Fruit fly (Drosophila melanogaster): ENCODE data around the gene CG46448.

CG46448 gene

DNA sequence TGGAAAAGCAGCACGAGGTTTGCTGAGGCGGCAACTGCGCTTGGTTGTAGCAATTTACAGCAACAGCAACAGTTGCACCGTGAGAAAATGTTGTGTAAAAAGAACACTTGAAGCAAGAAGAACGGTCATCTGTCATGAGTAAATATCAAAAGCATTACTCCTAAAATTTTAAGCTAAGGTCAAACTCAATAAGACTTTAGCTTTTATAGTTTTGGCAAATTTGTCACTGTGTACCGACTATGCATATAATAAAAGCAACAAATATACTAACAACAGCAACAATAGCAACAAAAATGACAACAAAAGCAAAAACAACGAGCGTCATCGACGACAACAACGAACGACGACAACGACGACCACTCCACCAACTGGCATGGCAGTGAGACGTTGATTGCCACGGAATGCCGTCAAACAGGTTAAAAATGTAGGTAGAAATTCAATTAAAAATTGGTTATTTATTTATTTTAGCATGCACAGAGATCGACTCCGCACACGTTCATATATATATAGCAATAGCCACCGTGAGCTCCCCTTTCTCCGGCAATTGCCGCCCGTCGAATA lies 42.1 kb downstream of the CG46448 start (continued):
- peak; percentile 76 for TF ChIP-seq her (GFP tag; optimal IDR thresholded peaks at IDR 0.05)
- TF ChIP-seq CG3838 (GFP tag; optimal IDR thresholded peaks at IDR 0.05), result no peak
- peak; percentile 92 for TF ChIP-seq CG13424 (tag; optimal IDR thresholded peaks at IDR 0.05)
- TF ChIP-seq gt (GFP tag; IDR thresholded peaks at IDR 0.05), result peak; percentile 60
- TF ChIP-seq CHES-1-like (GFP tag; optimal IDR thresholded peaks at IDR 0.05), result peak; percentile 70
- peak; percentile 82 for TF ChIP-seq stc (GFP tag; IDR thresholded peaks at IDR 0.05)
- TF ChIP-seq corto (GFP tag; optimal IDR thresholded peaks at IDR 0.05), result no peak
- TF ChIP-seq ftz-f1 (GFP tag; optimal IDR thresholded peaks at IDR 0.05), result no peak
- TF ChIP-seq CG8765 (GFP tag; IDR thresholded peaks at IDR 0.05), result no peak
- peak; percentile 87 for TF ChIP-seq sens-2 (GFP tag; IDR thresholded peaks at IDR 0.05)
- peak; percentile 52; the same call in 1 of the 3 replicates for TF ChIP-seq Dbx (GFP tag; IDR thresholded peaks at IDR 0.05)
- TF ChIP-seq CG12942 (GFP tag; optimal IDR thresholded peaks at IDR 0.05), result peak; percentile 80
- 0 out of 3 replicates have a peak, but pooled peaks have one; percentile 15 for TF ChIP-seq CG11560 (tag; IDR thresholded peaks at IDR 0.05)
- peak; percentile 72 for TF ChIP-seq CG12236 (GFP tag; optimal IDR thresholded peaks at IDR 0.05)
- no peak for TF ChIP-seq CG9797 (GFP tag; optimal IDR thresholded peaks at IDR 0.05)
- no peak for TF ChIP-seq CG34376 (GFP tag; optimal IDR thresholded peaks at IDR 0.05)
- TF ChIP-seq Meics (GFP tag; optimal IDR thresholded peaks at IDR 0.05), result peak; percentile 44
- TF ChIP-seq CG4282 (GFP tag; optimal IDR thresholded peaks at IDR 0.05), result peak; percentile 22
- peak; percentile 84 for TF ChIP-seq H15 (GFP tag; IDR thresholded peaks at IDR 0.05)
- TF ChIP-seq Trl (optimal IDR thresholded peaks at IDR 0.05), result no peak
- TF ChIP-seq Trl (GFP tag; optimal IDR thresholded peaks at IDR 0.05), result peak; percentile 87
- TF ChIP-seq abd-A (tag; optimal IDR thresholded peaks at IDR 0.05), result no peak
- no peak for TF ChIP-seq Usf (GFP tag; optimal IDR thresholded peaks at IDR 0.05)
- TF ChIP-seq Fer2 (tag; optimal IDR thresholded peaks at IDR 0.05), result peak; percentile 24
- TF ChIP-seq CG12391 (tag; optimal IDR thresholded peaks at IDR 0.05), result peak; percentile 80
- TF ChIP-seq CG10654 (GFP tag; optimal IDR thresholded peaks at IDR 0.05), result peak; percentile 77
- peak; percentile 98 for TF ChIP-seq nom (GFP tag; optimal IDR thresholded peaks at IDR 0.05)
- TF ChIP-seq Rfx (GFP tag; IDR thresholded peaks at IDR 0.05), result peak; percentile 83
- peak; percentile 73 for TF ChIP-seq CG3847 (GFP tag; IDR thresholded peaks at IDR 0.05)
- TF ChIP-seq CG3065 (GFP tag; optimal IDR thresholded peaks at IDR 0.05), result peak; percentile 23
- peak; percentile 64 for TF ChIP-seq Fer1 (GFP tag; optimal IDR thresholded peaks at IDR 0.05)
- TF ChIP-seq HmgD (GFP tag; optimal IDR thresholded peaks at IDR 0.05), result peak; percentile 24
- no peak for TF ChIP-seq GATAe (GFP tag; conservative IDR thresholded peaks at IDR 0.05)
- peak; percentile 76 for TF ChIP-seq maf-S (GFP tag; optimal IDR thresholded peaks at IDR 0.05)
- TF ChIP-seq dati (GFP tag; IDR thresholded peaks at IDR 0.05), result peak; percentile 75
- TF ChIP-seq MTF-1 (GFP tag; optimal IDR thresholded peaks at IDR 0.05; ENCODE audit: borderline replicate concordance), result peak; percentile 51
- TF ChIP-seq B-H2 (GFP tag; optimal IDR thresholded peaks at IDR 0.05), result no peak
- peak; percentile 80 for TF ChIP-seq CG10209 (GFP tag; optimal IDR thresholded peaks at IDR 0.05)
- TF ChIP-seq CG2889 (GFP tag; IDR thresholded peaks at IDR 0.05), result peak; percentile 54; the same call in 1 of the 3 replicates
- peak; percentile 81 for TF ChIP-seq ssp (GFP tag; IDR thresholded peaks at IDR 0.05)
- peak; percentile 89 for TF ChIP-seq ttk (GFP tag; IDR thresholded peaks at IDR 0.05)
- TF ChIP-seq CG4404 (GFP tag; IDR thresholded peaks at IDR 0.05), result peak; percentile 12; the same call in 1 of the 2 replicates
- peak; percentile 89 for TF ChIP-seq tgo (GFP tag; IDR thresholded peaks at IDR 0.05)
- TF ChIP-seq HLHmδ (GFP tag; optimal IDR thresholded peaks at IDR 0.05), result no peak
- peak; percentile 89 for TF ChIP-seq CG10366 (GFP tag; IDR thresholded peaks at IDR 0.05)
- TF ChIP-seq E2f2 (GFP tag; IDR thresholded peaks at IDR 0.05), result peak; percentile 61
- no peak for TF ChIP-seq CG1832 (GFP tag; optimal IDR thresholded peaks at IDR 0.05)
- peak; percentile 89 for TF ChIP-seq CoRest (tag; optimal IDR thresholded peaks at IDR 0.05)
- TF ChIP-seq Hr3 (GFP tag; optimal IDR thresholded peaks at IDR 0.05), result peak; percentile 73
- TF ChIP-seq Vsx1 (GFP tag; optimal IDR thresholded peaks at IDR 0.05), result peak; percentile 41
- no peak for TF ChIP-seq luna (GFP tag; optimal IDR thresholded peaks at IDR 0.05)

All from whole organism, embryonic.